Worm (Caenorhabditis elegans) whole organism, late embryonic: ENCODE measurements around the gene clec-7.

Source experiments
- ama-1 ChIP-seq: fragments of 150-350 bp; optimal IDR thresholded peaks from 2 replicates; lab custom pipeline; 2014
- ceh-31 ChIP-seq: sonication (generic microtip); optimal IDR thresholded peaks from 2 replicates; lab custom pipeline; 2016; ENCODE audit warnings: missing genetic modification characterization, missing compliant biosample characterization
- ceh-34 ChIP-seq: sonication (generic microtip); optimal IDR thresholded peaks from 2 replicates; lab custom pipeline; 2016; ENCODE audit warnings: mild to moderate bottlenecking, missing genetic modification characterization, missing compliant biosample characterization
- lin-11 ChIP-seq: fragments of 200-800 bp; sonication (Bioruptor generic); optimal IDR thresholded peaks from 2 replicates; lab custom pipeline; 2018; ENCODE audit warnings: mild to moderate bottlenecking, missing genetic modification characterization, missing compliant biosample characterization
- madf-2 ChIP-seq: sonication (generic microtip); optimal IDR thresholded peaks from 2 replicates; lab custom pipeline; 2017; ENCODE audit warnings: missing genetic modification characterization, missing compliant biosample characterization
- pag-3 ChIP-seq: sonication (generic microtip); optimal IDR thresholded peaks from 2 replicates; lab custom pipeline; 2016; ENCODE audit warnings: missing compliant biosample characterization, missing genetic modification characterization, borderline replicate concordance
- pat-9 ChIP-seq: fragments of 200-800 bp; sonication (Bioruptor generic); optimal IDR thresholded peaks from 2 replicates; lab custom pipeline; 2018; ENCODE audit warnings: mild to moderate bottlenecking, missing genetic modification characterization, moderate library complexity, missing compliant biosample characterization
- tbx-7 ChIP-seq: sonication (generic microtip); optimal IDR thresholded peaks from 2 replicates; lab custom pipeline; 2016; ENCODE audit warnings: missing genotype, missing genetic modification characterization, missing compliant biosample characterization

- TF ChIP-seq ama-1 (no peak), pag-3 (tag; lab: Kevin White, UChicago) (no peak), tbx-7 (tag; lab: Kevin White, UChicago) (no peak), ceh-31 (tag; lab: Kevin White, UChicago) (no peak), ceh-34 (tag; lab: Kevin White, UChicago) (no peak), pat-9 (tag; lab: Kevin White, UChicago) (no peak), madf-2 (tag; lab: Kevin White, UChicago) (no peak), lin-11 (tag; lab: Kevin White, UChicago) (no peak)
Observed at ce11 chrV:7330868-7331267, 2.7 kb downstream of the clec-7 start, which contains the start of gene F10G2.2.
